Worm (Caenorhabditis elegans): ENCODE measurements around the gene C17C3.1.
A peak's percentile ranks its signal among the peaks of the same experiment; 100 is the strongest.

C17C3.1 gene

DNA sequence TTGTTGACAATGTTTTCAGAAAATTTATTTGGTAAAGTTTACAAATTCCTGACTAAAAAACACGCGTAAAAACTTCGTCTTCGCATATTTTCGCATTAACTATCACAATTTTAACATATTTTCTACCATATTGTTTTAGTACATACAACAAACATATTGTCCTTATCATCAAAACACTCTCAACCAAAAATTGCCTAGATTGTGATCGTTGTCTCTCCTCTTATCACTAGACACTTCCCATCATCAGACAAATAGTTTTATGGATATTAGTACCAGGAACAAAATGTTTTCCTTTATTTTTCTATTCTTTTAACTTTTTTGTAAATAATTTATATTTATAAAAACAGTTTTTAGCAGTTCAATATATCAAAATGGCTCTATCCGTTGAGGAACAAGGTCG is 9.0 kb upstream of the C17C3.1 start, which contains the start of gene C17C3.3:
C17C3.3 (plus strand) TSS at position 346 of the 400 bp plus-strand sequence.
- TF ChIP-seq ztf-11 (tag; optimal IDR thresholded peaks at IDR 0.05) (no peak), ceh-39 (tag; optimal IDR thresholded peaks at IDR 0.05) (no peak), pha-4 (tag; optimal IDR thresholded peaks at IDR 0.05) (no peak), mls-2 (tag; optimal IDR thresholded peaks at IDR 0.05) (no peak), nhr-76 (tag; optimal IDR thresholded peaks at IDR 0.05) (no peak), hlh-1 (tag; optimal IDR thresholded peaks at IDR 0.05) (no peak)

DNA sequence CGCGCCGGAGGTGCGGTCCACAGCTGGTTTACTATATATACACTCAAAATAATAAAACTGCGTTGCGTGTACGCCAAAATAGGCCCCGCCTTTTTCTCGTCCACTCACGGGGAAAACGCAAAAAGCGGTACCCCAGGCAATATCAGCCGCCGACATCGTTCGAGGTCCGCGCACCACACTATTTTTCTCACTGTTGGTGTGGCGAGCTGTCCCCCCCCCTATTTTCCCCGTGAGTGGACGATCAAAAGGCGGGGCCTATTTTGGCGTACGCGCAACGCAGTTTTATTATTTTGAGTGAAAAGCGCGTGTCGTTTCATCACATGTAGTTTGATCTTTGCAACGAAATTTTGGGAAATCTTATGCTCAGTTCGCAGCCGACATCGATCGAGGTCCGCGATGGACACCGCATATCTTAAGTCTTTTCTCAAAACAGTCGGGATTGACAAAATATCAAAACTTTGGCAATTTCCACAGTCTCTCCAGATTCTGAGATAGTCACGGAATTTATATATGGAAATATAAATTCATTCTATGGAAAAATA is 5.2 kb upstream of the C17C3.1 start:
- TF ChIP-seq M03D4.4 (tag; optimal IDR thresholded peaks at IDR 0.05) = no peak
- TF ChIP-seq ceh-83 (GFP tag; optimal IDR thresholded peaks at IDR 0.05) = no peak
- TF ChIP-seq lin-32 (GFP tag; optimal IDR thresholded peaks at IDR 0.05) = no peak
- no peak for TF ChIP-seq ceh-43 (GFP tag; optimal IDR thresholded peaks at IDR 0.05)
- TF ChIP-seq nhr-2 (tag; optimal IDR thresholded peaks at IDR 0.05) = no peak
- no peak for TF ChIP-seq flh-1 (GFP tag; optimal IDR thresholded peaks at IDR 0.05)
- TF ChIP-seq unc-120 (tag; optimal IDR thresholded peaks at IDR 0.05; ENCODE audit: poor library complexity, severe bottlenecking) = no peak
- no peak for TF ChIP-seq sptf-1 (tag; optimal IDR thresholded peaks at IDR 0.05)
- TF ChIP-seq snpc-4 (tag; optimal IDR thresholded peaks at IDR 0.05) = no peak
- no peak for TF ChIP-seq ceh-39 (tag; optimal IDR thresholded peaks at IDR 0.05)
- TF ChIP-seq elt-3 (tag; optimal IDR thresholded peaks at IDR 0.05) = no peak
- TF ChIP-seq nhr-28 (tag; optimal IDR thresholded peaks at IDR 0.05) = no peak
- no peak for TF ChIP-seq sem-2 (GFP tag; optimal IDR thresholded peaks at IDR 0.05)
- no peak for TF ChIP-seq cnd-1 (tag; optimal IDR thresholded peaks at IDR 0.05)
- TF ChIP-seq ham-2 (GFP tag; optimal IDR thresholded peaks at IDR 0.05) = no peak
- no peak for TF ChIP-seq nhr-237 (tag; optimal IDR thresholded peaks at IDR 0.05)

DNA sequence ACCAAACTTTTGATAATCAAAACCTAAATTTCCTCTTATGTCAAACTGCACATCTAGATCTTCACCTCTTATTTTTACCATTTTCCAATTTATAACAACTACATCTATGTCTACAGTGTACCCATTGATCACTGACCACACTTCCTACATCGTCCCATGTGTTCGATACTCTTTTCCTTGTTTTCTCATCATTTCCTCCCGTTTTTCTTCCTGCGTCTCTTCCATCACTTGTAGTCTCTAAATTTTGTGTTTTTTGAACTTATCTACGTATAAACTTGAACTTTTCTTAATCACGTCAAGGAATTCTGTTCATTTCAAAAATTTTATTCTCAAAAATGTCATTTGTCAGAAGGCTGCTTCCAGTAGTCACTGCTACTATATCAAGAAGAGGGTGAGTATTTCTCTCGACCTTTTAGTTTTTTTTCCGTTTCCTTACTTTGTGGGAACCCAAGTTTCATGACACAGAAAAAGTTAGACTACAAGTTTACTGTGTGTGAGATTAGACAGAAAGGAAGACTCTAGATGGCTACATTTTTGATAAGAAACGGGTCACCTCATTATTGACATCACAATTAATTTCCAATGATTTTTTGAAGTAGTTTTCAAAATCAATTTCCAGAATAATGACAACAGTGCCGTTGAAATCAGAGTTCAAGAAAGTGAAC is 1.8 kb downstream of the C17C3.1 start:
- TF ChIP-seq unc-39 (tag; optimal IDR thresholded peaks at IDR 0.05) (no peak), M03D4.4 (tag; optimal IDR thresholded peaks at IDR 0.05) (no peak), mls-2 (tag; optimal IDR thresholded peaks at IDR 0.05) (no peak), ceh-83 (GFP tag; optimal IDR thresholded peaks at IDR 0.05) (no peak), elt-3 (tag; optimal IDR thresholded peaks at IDR 0.05) (no peak), ceh-39 (tag; optimal IDR thresholded peaks at IDR 0.05) (no peak), sptf-1 (tag; optimal IDR thresholded peaks at IDR 0.05) (no peak), ztf-11 (tag; optimal IDR thresholded peaks at IDR 0.05) (no peak), drap-1 (GFP tag; optimal IDR thresholded peaks at IDR 0.05) (no peak), lin-32 (GFP tag; optimal IDR thresholded peaks at IDR 0.05) (no peak), unc-62 (GFP tag; optimal IDR thresholded peaks at IDR 0.05) (no peak)

DNA sequence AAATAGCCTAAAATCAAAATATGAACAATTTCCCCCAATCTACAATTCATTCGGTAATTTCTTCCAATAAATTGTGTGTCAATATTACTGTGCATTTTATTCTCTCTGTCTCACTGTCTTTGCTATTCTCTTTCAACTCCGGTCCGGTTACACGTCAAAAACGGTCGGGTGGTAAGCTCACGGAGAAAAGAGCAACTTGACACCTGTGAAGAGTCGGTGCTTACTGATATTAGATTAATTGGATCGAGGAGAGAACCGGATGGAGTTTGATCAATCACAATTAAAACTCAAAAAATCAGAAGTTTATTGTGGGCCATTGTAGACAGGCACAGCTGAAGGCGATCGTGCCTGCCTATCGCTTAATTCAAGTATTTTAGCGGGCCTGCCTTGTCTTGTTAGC is 4.6 kb downstream of the C17C3.1 start:
- TF ChIP-seq snpc-4 (tag; optimal IDR thresholded peaks at IDR 0.05) = no peak
- TF ChIP-seq sem-2 (GFP tag; optimal IDR thresholded peaks at IDR 0.05) = no peak
- TF ChIP-seq sptf-1 (tag; optimal IDR thresholded peaks at IDR 0.05) = no peak
- no peak for TF ChIP-seq ceh-39 (tag; optimal IDR thresholded peaks at IDR 0.05)
- TF ChIP-seq unc-39 (tag; optimal IDR thresholded peaks at IDR 0.05) = no peak
- no peak for TF ChIP-seq unc-120 (tag; optimal IDR thresholded peaks at IDR 0.05; ENCODE audit: poor library complexity, severe bottlenecking)
- no peak for TF ChIP-seq lin-13 (tag; optimal IDR thresholded peaks at IDR 0.05)
- TF ChIP-seq unc-62 (GFP tag; optimal IDR thresholded peaks at IDR 0.05) = no peak
- no peak for TF ChIP-seq drap-1 (GFP tag; optimal IDR thresholded peaks at IDR 0.05)
- TF ChIP-seq ces-1 (GFP tag; optimal IDR thresholded peaks at IDR 0.05) = no peak
- TF ChIP-seq elt-1 (tag; optimal IDR thresholded peaks at IDR 0.05; ENCODE audit: borderline replicate concordance, insufficient read depth) = no peak
- no peak for TF ChIP-seq mep-1 (tag; optimal IDR thresholded peaks at IDR 0.05)

DNA sequence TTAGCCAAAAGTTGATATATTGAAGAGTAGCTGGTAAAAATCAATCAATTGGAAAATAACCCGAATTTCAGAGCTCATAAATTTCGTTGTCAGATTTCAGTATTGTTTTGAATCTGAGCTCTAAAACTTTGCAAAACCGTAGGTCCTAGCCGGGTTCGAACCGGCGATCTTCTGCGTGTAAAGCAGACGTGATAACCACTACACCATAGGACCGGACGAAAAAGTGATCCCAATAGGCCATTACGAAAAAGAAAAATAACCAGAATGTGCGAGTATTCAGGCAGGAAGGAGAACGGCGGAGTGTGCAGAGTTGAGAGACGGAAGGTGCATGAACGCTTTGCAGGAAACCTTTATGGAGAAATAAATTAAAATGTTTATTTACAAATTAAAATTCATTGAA is 6.7 kb downstream of the C17C3.1 start:
- TF ChIP-seq nhr-237 (tag; optimal IDR thresholded peaks at IDR 0.05) (no peak), nhr-2 (tag; optimal IDR thresholded peaks at IDR 0.05) (no peak), elt-1 (tag; optimal IDR thresholded peaks at IDR 0.05; ENCODE audit: borderline replicate concordance, insufficient read depth) (no peak), sptf-1 (tag; optimal IDR thresholded peaks at IDR 0.05) (peak; percentile 68), lsy-2 (tag; optimal IDR thresholded peaks at IDR 0.05) (no peak), nhr-76 (tag; optimal IDR thresholded peaks at IDR 0.05) (no peak), ceh-43 (GFP tag; optimal IDR thresholded peaks at IDR 0.05) (no peak), ces-1 (GFP tag; optimal IDR thresholded peaks at IDR 0.05) (no peak), pha-4 (tag; optimal IDR thresholded peaks at IDR 0.05) (no peak), nhr-12 (tag; optimal IDR thresholded peaks at IDR 0.05) (no peak), mep-1 (tag; optimal IDR thresholded peaks at IDR 0.05) (no peak), elt-3 (tag; optimal IDR thresholded peaks at IDR 0.05) (no peak), bed-3 (GFP tag; optimal IDR thresholded peaks at IDR 0.05) (no peak), zip-8 (tag; optimal IDR thresholded peaks at IDR 0.05) (no peak), sem-2 (GFP tag; optimal IDR thresholded peaks at IDR 0.05) (peak; percentile 21), mls-2 (tag; optimal IDR thresholded peaks at IDR 0.05) (no peak), cnd-1 (tag; optimal IDR thresholded peaks at IDR 0.05) (peak; percentile 48), ham-2 (GFP tag; optimal IDR thresholded peaks at IDR 0.05) (peak; percentile 50), lin-13 (tag; optimal IDR thresholded peaks at IDR 0.05) (no peak), tbx-8 (GFP tag; optimal IDR thresholded peaks at IDR 0.05) (no peak), ztf-11 (tag; optimal IDR thresholded peaks at IDR 0.05) (no peak), nhr-28 (tag; optimal IDR thresholded peaks at IDR 0.05) (no peak), unc-62 (GFP tag; optimal IDR thresholded peaks at IDR 0.05) (no peak), hlh-1 (tag; optimal IDR thresholded peaks at IDR 0.05) (no peak), snpc-4 (tag; optimal IDR thresholded peaks at IDR 0.05) (no peak), drap-1 (GFP tag; optimal IDR thresholded peaks at IDR 0.05) (peak; percentile 58), ceh-83 (GFP tag; optimal IDR thresholded peaks at IDR 0.05) (peak; percentile 75), unc-39 (tag; optimal IDR thresholded peaks at IDR 0.05) (no peak), flh-1 (GFP tag; optimal IDR thresholded peaks at IDR 0.05) (peak; percentile 19), M03D4.4 (tag; optimal IDR thresholded peaks at IDR 0.05) (peak; percentile 70), ceh-39 (tag; optimal IDR thresholded peaks at IDR 0.05) (no peak), blmp-1 (tag; optimal IDR thresholded peaks at IDR 0.05) (no peak), unc-120 (tag; optimal IDR thresholded peaks at IDR 0.05; ENCODE audit: poor library complexity, severe bottlenecking) (peak; percentile 24)

Data from whole organism, mixed stage, embryonic.